Fruit fly (Drosophila melanogaster): ENCODE measurements around the gene Socs16D.

- TF ChIP-seq CG4730 (GFP tag; IDR thresholded peaks at IDR 0.05) (no peak), wor (GFP tag; IDR thresholded peaks at IDR 0.05) (no peak)
Measured at dm6 chrX:17799070-17799802, 28.1 kb downstream of the Socs16D start.
